Worm (Caenorhabditis elegans) whole organism, young adult: Measurements from ENCODE around the gene Y71H2AM.14.

Experiments
- nhr-90 ChIP-seq: sonication (generic microtip); optimal IDR thresholded peaks from 2 replicates; lab custom pipeline; 2016; ENCODE audit warnings: missing genotype, mild to moderate bottlenecking, missing genetic modification characterization, missing compliant biosample characterization
- repo-1 ChIP-seq: sonication (generic microtip); optimal IDR thresholded peaks from 2 replicates; lab custom pipeline; 2017; ENCODE audit warnings: mild to moderate bottlenecking, missing genetic modification characterization, missing compliant biosample characterization

- TF ChIP-seq nhr-90 = no peak
- no peak for TF ChIP-seq repo-1 (tag; lab: Kevin White, UChicago)
Measured at ce11 chrIII:2700637-2701036, 45.8 kb downstream of the Y71H2AM.14 start, which contains the start of gene set-27.
